Worm (Caenorhabditis elegans) whole organism, L3 larva: ENCODE data around the gene Y22D7AL.10.

Source experiments
- R02D3.7 ChIP-seq: fragments of 150-350 bp; optimal IDR thresholded peaks from 2 replicates; lab custom pipeline; 2014; ENCODE audit warnings: missing biosample characterization, missing genetic modification characterization
- ZK546.5 ChIP-seq: sonication (generic microtip); optimal IDR thresholded peaks from 2 replicates; lab custom pipeline; 2017; ENCODE audit warnings: missing biosample characterization, missing genetic modification characterization
- aly-2 ChIP-seq: fragments of 150-350 bp; optimal IDR thresholded peaks from 2 replicates; lab custom pipeline; 2014; ENCODE audit warnings: missing biosample characterization, missing genetic modification characterization
- ama-1 ChIP-seq: fragments of 150-350 bp; optimal IDR thresholded peaks from 2 replicates; lab custom pipeline; 2018
- ceh-28 ChIP-seq: fragments of 150-350 bp; optimal IDR thresholded peaks from 2 replicates; lab custom pipeline; 2014; ENCODE audit warnings: missing biosample characterization, missing genetic modification reagents, missing genetic modification characterization
- ceh-82 ChIP-seq: fragments of 150-350 bp; optimal IDR thresholded peaks from 2 replicates; lab custom pipeline; 2014; ENCODE audit warnings: missing biosample characterization, missing genetic modification characterization
- ceh-9 ChIP-seq: sonication (generic microtip); optimal IDR thresholded peaks from 2 replicates; lab custom pipeline; 2018; ENCODE audit warnings: missing biosample characterization, missing genetic modification characterization
- daf-12 ChIP-seq: fragments of 150-350 bp; optimal IDR thresholded peaks from 2 replicates; lab custom pipeline; 2014; ENCODE audit warnings: missing biosample characterization, missing genetic modification reagents, missing genetic modification characterization
- egl-5 ChIP-seq: fragments of 150-350 bp; optimal IDR thresholded peaks from 2 replicates; lab custom pipeline; 2017; ENCODE audit warnings: missing biosample characterization, missing genetic modification reagents, missing genetic modification characterization, inconsistent platforms
- elt-1 ChIP-seq: fragments of 150-350 bp; optimal IDR thresholded peaks from 2 replicates; lab custom pipeline; 2014; ENCODE audit warnings: missing biosample characterization, missing genetic modification characterization
- elt-2 ChIP-seq: sonication (generic microtip); optimal IDR thresholded peaks from 2 replicates; lab custom pipeline; 2016; ENCODE audit warnings: missing genetic modification reagents, mild to moderate bottlenecking, missing genetic modification characterization, missing compliant biosample characterization
- eor-1 ChIP-seq, 2 experiments: fragments of 150-350 bp; optimal IDR thresholded peaks; 2 replicates each; lab custom pipeline; 2014 to 2018; ENCODE audit warnings: missing biosample characterization in 2 of 2, missing genetic modification characterization in 2 of 2
- fkh-10 ChIP-seq: sonication (generic microtip); optimal IDR thresholded peaks from 2 replicates; lab custom pipeline; 2017; ENCODE audit warnings: missing biosample characterization, missing genetic modification reagents, missing genetic modification characterization
- fos-1 ChIP-seq: fragments of 150-350 bp; optimal IDR thresholded peaks from 2 replicates; lab custom pipeline; 2014; ENCODE audit warnings: missing biosample characterization, missing genetic modification characterization
- hmg-11 ChIP-seq: sonication (generic microtip); optimal IDR thresholded peaks from 2 replicates; lab custom pipeline; 2016; ENCODE audit warnings: missing genetic modification characterization, missing compliant biosample characterization
- jun-1 ChIP-seq: fragments of 150-350 bp; optimal IDR thresholded peaks from 2 replicates; lab custom pipeline; 2014; ENCODE audit warnings: missing biosample characterization, missing genetic modification reagents, missing genetic modification characterization
- lin-15B ChIP-seq: fragments of 150-350 bp; optimal IDR thresholded peaks from 2 replicates; lab custom pipeline; 2014; ENCODE audit warnings: missing biosample characterization, missing genetic modification characterization
- lin-39 ChIP-seq: fragments of 150-350 bp; optimal IDR thresholded peaks from 2 replicates; lab custom pipeline; 2018; ENCODE audit warnings: missing biosample characterization, missing genetic modification reagents, missing genetic modification characterization
- lsy-12 ChIP-seq: sonication (generic microtip); optimal IDR thresholded peaks from 2 replicates; lab custom pipeline; 2016; ENCODE audit warnings: mild to moderate bottlenecking, missing genetic modification characterization, missing compliant biosample characterization
- mdl-1 ChIP-seq: fragments of 150-350 bp; optimal IDR thresholded peaks from 2 replicates; lab custom pipeline; 2014; ENCODE audit warnings: missing biosample characterization, missing genetic modification characterization
- mml-1 ChIP-seq: fragments of 150-350 bp; sonication (generic microtip); optimal IDR thresholded peaks from 3 replicates; lab custom pipeline; 2014; ENCODE audit warnings: missing biosample characterization, missing genetic modification characterization
- nfya-1 ChIP-seq: sonication (generic microtip); optimal IDR thresholded peaks from 2 replicates; lab custom pipeline; 2017; ENCODE audit warnings: missing genetic modification characterization, mild to moderate bottlenecking, missing compliant biosample characterization, antibody characterized with exemption, moderate library complexity; ENCODE audit not compliant: insufficient read depth
- nhr-11 ChIP-seq: fragments of 150-350 bp; optimal IDR thresholded peaks from 2 replicates; lab custom pipeline; 2014; ENCODE audit warnings: missing biosample characterization, missing genetic modification characterization
- nhr-12 ChIP-seq: fragments of 150-350 bp; optimal IDR thresholded peaks from 2 replicates; lab custom pipeline; 2014; ENCODE audit warnings: missing biosample characterization, missing genetic modification characterization
- nhr-23 ChIP-seq: fragments of 150-350 bp; optimal IDR thresholded peaks from 2 replicates; lab custom pipeline; 2014; ENCODE audit warnings: missing biosample characterization, missing genetic modification reagents, missing genetic modification characterization
- nhr-237 ChIP-seq: fragments of 150-350 bp; optimal IDR thresholded peaks from 2 replicates; lab custom pipeline; 2014; ENCODE audit warnings: missing biosample characterization, missing genetic modification characterization
- nhr-25 ChIP-seq: sonication (generic microtip); optimal IDR thresholded peaks from 2 replicates; lab custom pipeline; 2017; ENCODE audit warnings: missing biosample characterization, missing genetic modification characterization
- nhr-28 ChIP-seq: fragments of 150-350 bp; optimal IDR thresholded peaks from 2 replicates; lab custom pipeline; 2014; ENCODE audit warnings: missing biosample characterization, missing genetic modification characterization
- nhr-43 ChIP-seq: sonication (generic microtip); optimal IDR thresholded peaks from 2 replicates; lab custom pipeline; 2016; ENCODE audit warnings: mild to moderate bottlenecking, missing genetic modification characterization, missing compliant biosample characterization; ENCODE audit not compliant: poor library complexity, severe bottlenecking
- nhr-67 ChIP-seq: fragments of 150-350 bp; optimal IDR thresholded peaks from 2 replicates; lab custom pipeline; 2014; ENCODE audit warnings: missing biosample characterization, missing genetic modification characterization
- nhr-77 ChIP-seq: fragments of 150-350 bp; optimal IDR thresholded peaks from 2 replicates; lab custom pipeline; 2014; ENCODE audit warnings: missing biosample characterization, missing genetic modification characterization
- pha-4 ChIP-seq: fragments of 150-350 bp; optimal IDR thresholded peaks from 2 replicates; lab custom pipeline; 2014; ENCODE audit warnings: missing biosample characterization, missing genetic modification reagents, missing genetic modification characterization
- pqm-1 ChIP-seq: fragments of 150-350 bp; optimal IDR thresholded peaks from 2 replicates; lab custom pipeline; 2017; ENCODE audit warnings: missing biosample characterization, missing genetic modification characterization, inconsistent platforms
- sea-2 ChIP-seq: fragments of 150-350 bp; sonication (generic microtip); optimal IDR thresholded peaks from 4 replicates; lab custom pipeline; 2014; ENCODE audit warnings: missing biosample characterization, missing genetic modification reagents, missing genetic modification characterization
- unc-39 ChIP-seq: sonication (generic microtip); optimal IDR thresholded peaks from 4 replicates; lab custom pipeline; 2017; ENCODE audit warnings: missing biosample characterization, missing genetic modification characterization
- unc-62 ChIP-seq: fragments of 150-350 bp; sonication (generic microtip); optimal IDR thresholded peaks from 4 replicates; lab custom pipeline; 2014; ENCODE audit warnings: missing biosample characterization, missing genetic modification reagents, missing genetic modification characterization
- ztf-11 ChIP-seq: fragments of 150-350 bp; optimal IDR thresholded peaks from 2 replicates; lab custom pipeline; 2014; ENCODE audit warnings: missing biosample characterization, missing genetic modification characterization
- ztf-4 ChIP-seq: fragments of 150-350 bp; optimal IDR thresholded peaks from 2 replicates; lab custom pipeline; 2014; ENCODE audit warnings: missing biosample characterization, missing genetic modification characterization

The Y22D7AL.10 gene

DNA sequence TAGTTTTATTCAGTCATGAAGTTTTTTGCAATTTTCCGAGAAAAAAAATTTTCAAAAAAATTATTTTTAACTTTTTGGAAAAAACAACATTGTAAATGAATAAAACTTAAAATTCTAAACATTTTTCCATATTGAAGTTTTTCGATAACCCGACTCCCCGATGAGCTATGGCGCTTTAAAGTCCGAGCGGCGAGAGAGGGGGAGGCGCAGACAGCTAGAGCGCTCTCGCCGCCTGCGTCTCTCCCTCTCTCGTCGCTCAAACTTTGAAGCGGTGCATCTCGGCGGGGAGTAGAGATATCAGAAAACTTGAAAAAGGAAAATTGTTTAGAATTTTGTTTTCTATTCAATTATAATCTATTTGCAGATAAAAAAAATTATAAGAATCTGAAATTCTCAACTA, 19.6 kb upstream of the Y22D7AL.10 start:
- no peak for TF ChIP-seq nhr-11 (tag; lab: Kevin White, UChicago)
- no peak for TF ChIP-seq jun-1
- TF ChIP-seq unc-62 (GFP tag; lab: Kevin White, UChicago): no peak
- no peak for TF ChIP-seq egl-5 (tag; lab: Kevin White, UChicago)
- no peak for TF ChIP-seq fos-1 (tag; lab: Kevin White, UChicago)
- no peak for TF ChIP-seq eor-1 (tag; optimal IDR thresholded peaks at IDR 0.05; lab: Kevin White, UChicago)
- TF ChIP-seq daf-12 (tag; lab: Kevin White, UChicago): no peak
- TF ChIP-seq nhr-12 (tag; lab: Kevin White, UChicago): no peak
- TF ChIP-seq nfya-1: no peak
- TF ChIP-seq fkh-10 (GFP tag; lab: Kevin White, UChicago): no peak
- TF ChIP-seq aly-2 (tag; lab: Kevin White, UChicago): no peak

DNA sequence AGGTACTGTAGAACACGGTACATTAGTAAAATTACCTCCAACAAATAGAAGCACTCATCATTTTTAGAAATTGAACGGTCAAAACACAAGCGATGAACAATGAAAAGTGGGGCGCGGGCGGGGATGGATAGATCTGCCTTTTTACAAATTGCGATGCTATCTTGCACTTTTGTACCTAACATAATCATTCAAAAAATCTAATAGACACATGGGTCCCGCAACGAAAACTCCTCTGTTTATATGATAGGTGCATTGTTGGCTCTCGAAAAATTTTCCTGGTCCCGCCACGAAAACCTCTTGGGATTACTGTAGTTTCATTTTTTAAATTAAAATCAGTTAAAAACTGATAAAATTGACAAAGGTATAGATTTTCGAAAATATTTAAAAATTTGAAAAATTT, 15.5 kb upstream of the Y22D7AL.10 start, which contains the start of gene Y22D7AL.11:
Gene Y22D7AL.11, minus strand, starts transcription at position 101 of the 400 bp plus-strand sequence.
- no peak for TF ChIP-seq fkh-10 (GFP tag; lab: Kevin White, UChicago)
- TF ChIP-seq ceh-28 (tag; lab: Kevin White, UChicago): no peak
- no peak for TF ChIP-seq lsy-12 (tag; lab: Kevin White, UChicago)
- TF ChIP-seq ceh-82 (tag; lab: Kevin White, UChicago): no peak
- no peak for TF ChIP-seq ztf-11
- no peak for TF ChIP-seq ama-1
- TF ChIP-seq nhr-25 (tag; lab: Kevin White, UChicago): no peak

DNA sequence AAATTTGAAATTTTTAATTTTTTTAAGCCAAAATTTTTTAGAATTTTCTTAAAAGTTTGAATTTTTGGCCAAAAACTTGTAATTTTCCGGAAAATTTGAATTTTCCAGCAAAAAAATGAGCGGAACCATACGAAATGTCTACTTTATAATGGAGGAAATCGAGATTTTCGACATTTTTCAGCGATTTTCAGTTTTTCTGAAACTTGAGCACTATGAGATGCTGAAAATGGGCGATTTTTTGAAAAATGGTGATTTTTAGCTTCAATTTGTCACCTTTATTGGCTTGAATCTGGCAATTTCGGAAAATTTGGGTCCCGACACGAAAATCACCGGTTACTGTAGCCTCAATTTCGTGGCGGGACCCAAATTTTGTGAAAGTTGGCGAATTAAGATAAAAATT, 7.8 kb upstream of the Y22D7AL.10 start, which contains the start of gene Y22D7AL.4:
Gene Y22D7AL.4, plus strand, starts transcription at position 109 of the 400 bp plus-strand sequence.
- TF ChIP-seq eor-1 (tag; optimal IDR thresholded peaks at IDR 0.05; lab: Kevin White, UChicago): no peak
- no peak for TF ChIP-seq ceh-9 (tag; lab: Kevin White, UChicago)
- TF ChIP-seq mml-1 (tag; lab: Kevin White, UChicago): no peak

DNA sequence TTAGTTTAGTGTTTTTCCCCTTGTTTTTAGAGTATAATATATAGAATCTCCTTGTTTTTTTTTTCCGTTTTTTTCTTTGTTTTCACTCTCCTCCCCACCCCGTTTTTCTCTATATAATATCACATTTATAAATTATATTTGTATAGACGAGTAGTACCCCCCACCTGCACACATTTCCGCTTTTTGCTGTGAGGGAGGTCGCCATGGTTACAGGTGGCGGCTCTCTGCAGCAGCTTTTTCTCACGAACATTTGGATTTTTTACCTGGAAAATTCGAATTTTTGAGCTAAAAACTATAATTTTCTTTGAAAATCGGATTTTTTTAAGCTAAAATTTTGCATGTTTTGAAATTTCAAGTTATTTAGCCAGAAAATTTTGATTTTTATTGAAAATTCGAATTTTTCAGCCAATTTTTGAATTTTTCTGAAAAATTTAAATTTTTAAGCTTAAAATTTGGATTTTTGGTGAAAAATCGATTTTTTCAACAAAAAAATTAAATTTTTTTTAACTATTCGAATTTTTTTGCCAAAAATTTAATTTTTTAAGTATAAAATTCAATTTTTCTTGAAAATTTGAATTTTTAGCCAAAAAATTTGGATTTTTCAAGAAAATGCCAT, 7.0 kb upstream of the Y22D7AL.10 start:
- TF ChIP-seq lin-15B (tag; lab: Kevin White, UChicago): no peak
- no peak for TF ChIP-seq R02D3.7
- no peak for TF ChIP-seq ceh-82 (tag; lab: Kevin White, UChicago)
- TF ChIP-seq nhr-237 (tag; lab: Kevin White, UChicago): no peak
- TF ChIP-seq nhr-77 (tag; lab: Kevin White, UChicago): no peak
- no peak for TF ChIP-seq mdl-1 (tag; lab: Kevin White, UChicago)
- no peak for TF ChIP-seq elt-1 (tag; lab: Kevin White, UChicago)
- no peak for TF ChIP-seq pha-4 (tag; lab: Kevin White, UChicago)
- no peak for TF ChIP-seq nhr-25 (tag; lab: Kevin White, UChicago)

DNA sequence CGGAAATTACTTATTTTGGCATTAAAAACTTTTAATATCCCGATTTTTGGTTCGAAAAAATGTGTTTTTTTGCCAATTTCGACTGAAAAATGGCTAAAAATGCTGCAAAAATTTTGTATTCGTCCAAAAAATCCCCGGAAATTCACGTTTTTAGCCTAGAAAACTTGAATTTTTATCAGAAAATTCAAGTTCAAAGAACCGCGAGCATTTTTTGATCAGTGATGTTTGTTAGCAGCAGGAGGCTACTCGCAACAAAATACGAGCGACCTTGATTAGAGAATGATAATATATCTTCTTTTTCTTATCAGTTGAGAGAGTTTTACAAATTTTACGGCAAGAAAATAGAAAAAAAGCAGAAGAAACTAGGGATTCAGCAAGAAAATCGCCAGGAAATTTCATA, 3.6 kb upstream of the Y22D7AL.10 start:
- TF ChIP-seq lsy-12 (tag; lab: Kevin White, UChicago) (no peak), nfya-1 (peak; percentile 41), elt-2 (peak; percentile 74), pqm-1 (peak; percentile 39), ceh-28 (tag; lab: Kevin White, UChicago) (peak; percentile 14), pha-4 (tag; lab: Kevin White, UChicago) (no peak)

DNA sequence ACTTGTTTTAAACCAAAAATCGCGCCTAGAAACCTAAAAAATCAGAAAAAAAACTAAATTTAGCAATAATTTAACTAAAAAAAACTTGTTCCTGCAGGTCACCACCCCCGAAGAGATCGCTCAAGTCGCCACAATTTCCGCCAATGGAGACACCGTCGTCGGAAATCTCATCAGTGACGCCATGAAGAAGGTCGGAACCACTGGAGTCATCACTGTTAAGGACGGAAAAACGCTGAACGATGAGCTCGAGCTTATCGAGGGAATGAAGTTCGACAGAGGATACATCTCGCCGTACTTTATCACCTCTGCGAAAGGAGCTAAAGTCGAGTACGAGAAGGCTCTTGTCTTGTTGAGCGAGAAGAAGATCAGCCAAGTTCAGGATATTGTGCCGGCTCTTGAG, 2.6 kb upstream of the Y22D7AL.10 start:
- peak; percentile 15 for TF ChIP-seq ama-1
- no peak for TF ChIP-seq pqm-1

DNA sequence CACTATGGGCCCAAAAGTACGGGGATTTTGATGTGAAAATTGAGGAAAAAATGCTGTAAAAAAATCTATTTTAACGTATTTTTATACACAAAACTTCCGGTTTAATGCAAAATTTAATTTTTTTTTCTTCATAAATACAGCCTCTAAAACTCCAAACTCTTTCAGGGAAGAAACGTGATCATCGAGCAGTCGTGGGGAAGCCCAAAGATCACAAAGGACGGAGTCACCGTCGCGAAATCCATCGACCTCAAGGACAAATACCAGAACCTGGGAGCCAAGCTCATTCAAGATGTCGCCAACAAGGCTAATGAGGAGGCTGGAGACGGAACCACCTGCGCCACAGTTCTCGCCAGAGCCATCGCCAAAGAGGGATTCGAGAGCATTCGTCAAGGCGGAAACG, 1.2 kb upstream of the Y22D7AL.10 start:
- no peak for TF ChIP-seq lin-15B (tag; lab: Kevin White, UChicago)
- no peak for TF ChIP-seq aly-2 (tag; lab: Kevin White, UChicago)
- TF ChIP-seq ZK546.5 (tag; lab: Kevin White, UChicago): no peak
- TF ChIP-seq ztf-4 (tag; lab: Kevin White, UChicago): no peak
- TF ChIP-seq nhr-237 (tag; lab: Kevin White, UChicago): no peak
- no peak for TF ChIP-seq lin-39 (tag; lab: Kevin White, UChicago)
- no peak for TF ChIP-seq elt-1 (tag; lab: Kevin White, UChicago)
- TF ChIP-seq nhr-67 (tag; lab: Kevin White, UChicago): no peak
- no peak for TF ChIP-seq nfya-1
- TF ChIP-seq sea-2 (GFP tag; lab: Kevin White, UChicago): no peak
- no peak for TF ChIP-seq ceh-9 (tag; lab: Kevin White, UChicago)
- no peak for TF ChIP-seq unc-39 (tag; lab: Kevin White, UChicago)
- TF ChIP-seq nhr-12 (tag; lab: Kevin White, UChicago): no peak
- no peak for TF ChIP-seq nhr-23
- TF ChIP-seq nhr-43: no peak
- no peak for TF ChIP-seq nhr-28 (tag; lab: Kevin White, UChicago)
- TF ChIP-seq hmg-11 (tag; lab: Kevin White, UChicago): no peak
- no peak for TF ChIP-seq mdl-1 (tag; lab: Kevin White, UChicago)
- no peak for TF ChIP-seq nhr-77 (tag; lab: Kevin White, UChicago)
